Worm (Caenorhabditis elegans): ENCODE data around the gene F39C12.1.
A peak's percentile ranks its signal among the peaks of the same experiment; 100 is the strongest.

F39C12.1 gene

DNA sequence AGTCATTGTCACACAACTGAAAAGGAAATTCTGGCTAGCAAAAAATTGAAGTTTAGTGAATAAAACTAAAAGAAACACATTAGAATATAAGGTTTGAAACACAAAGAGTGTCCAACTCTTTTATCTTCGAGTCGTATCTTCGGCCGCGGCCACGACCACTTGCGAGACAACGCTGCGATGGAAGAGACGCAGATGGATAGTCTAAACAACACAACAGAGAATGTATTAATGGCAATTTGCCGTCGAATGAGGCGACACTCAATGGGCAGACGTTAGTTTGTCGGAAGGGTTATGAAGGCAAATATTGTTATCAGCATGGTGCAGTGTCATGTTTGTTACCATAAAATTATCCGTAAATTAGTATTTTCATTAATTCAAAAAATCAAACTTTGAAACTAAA is at the start of gene F39C12.1:
Gene F39C12.1, minus strand, starts transcription at position 136 of the 400 bp plus-strand sequence.
- TF ChIP-seq egl-5 (tag; optimal IDR thresholded peaks at IDR 0.05) (peak; percentile 36), snpc-4 (tag; optimal IDR thresholded peaks at IDR 0.05) (no peak), unc-62 (GFP tag; optimal IDR thresholded peaks at IDR 0.05) (no peak), lin-15B (tag; optimal IDR thresholded peaks at IDR 0.05) (no peak), ama-1 (optimal IDR thresholded peaks at IDR 0.05) (no peak), nhr-23 (tag; optimal IDR thresholded peaks at IDR 0.05) (no peak), elt-1 (tag; optimal IDR thresholded peaks at IDR 0.05) (peak; percentile 63), mdl-1 (tag; optimal IDR thresholded peaks at IDR 0.05) (no peak), ztf-4 (tag; optimal IDR thresholded peaks at IDR 0.05) (no peak), elt-2 (tag; optimal IDR thresholded peaks at IDR 0.05) (peak; percentile 81), nhr-25 (tag; optimal IDR thresholded peaks at IDR 0.05) (peak; percentile 61), nhr-77 (tag; optimal IDR thresholded peaks at IDR 0.05) (no peak), daf-12 (tag; optimal IDR thresholded peaks at IDR 0.05) (no peak), eor-1 (tag; optimal IDR thresholded peaks at IDR 0.05) (no peak), ceh-82 (tag; optimal IDR thresholded peaks at IDR 0.05) (no peak), nhr-76 (tag; optimal IDR thresholded peaks at IDR 0.05) (no peak), fos-1 (tag; optimal IDR thresholded peaks at IDR 0.05) (no peak), hmg-11 (tag; optimal IDR thresholded peaks at IDR 0.05) (no peak), pqm-1 (tag; optimal IDR thresholded peaks at IDR 0.05) (peak; percentile 72), zag-1 (tag; optimal IDR thresholded peaks at IDR 0.05) (no peak), fkh-2 (tag; optimal IDR thresholded peaks at IDR 0.05) (no peak)

DNA sequence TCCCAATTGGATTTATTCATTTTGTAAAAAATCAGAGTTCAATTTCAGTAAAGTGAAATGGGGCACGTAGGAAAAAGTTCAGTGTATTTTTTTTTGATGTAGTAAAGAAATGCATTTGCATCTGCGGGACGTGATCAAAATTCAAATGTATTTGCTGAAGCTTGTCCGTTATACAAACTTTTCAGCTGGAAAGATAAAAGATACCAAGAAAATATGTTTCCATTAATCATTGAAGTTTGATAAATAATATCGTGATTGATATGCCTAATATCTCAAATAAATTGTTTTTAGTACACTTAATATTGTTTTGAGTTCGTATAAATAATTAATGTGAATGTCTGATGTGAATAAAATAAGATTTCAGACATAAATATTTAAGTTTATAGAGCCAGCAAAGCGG is 49.4 kb upstream of the F39C12.1 start:
- TF ChIP-seq pqm-1 (tag; optimal IDR thresholded peaks at IDR 0.05) (no peak), nhr-25 (tag; optimal IDR thresholded peaks at IDR 0.05) (no peak), ZK546.5 (tag; optimal IDR thresholded peaks at IDR 0.05) (no peak), egl-27 (tag; optimal IDR thresholded peaks at IDR 0.05) (no peak), ceh-28 (tag; optimal IDR thresholded peaks at IDR 0.05) (no peak), ceh-16 (tag; optimal IDR thresholded peaks at IDR 0.05) (no peak), snpc-4 (tag; optimal IDR thresholded peaks at IDR 0.05) (no peak), nhr-43 (tag; optimal IDR thresholded peaks at IDR 0.05; ENCODE audit: poor library complexity, severe bottlenecking) (no peak), hmg-11 (tag; optimal IDR thresholded peaks at IDR 0.05) (no peak), elt-2 (tag; optimal IDR thresholded peaks at IDR 0.05) (no peak), unc-39 (tag; optimal IDR thresholded peaks at IDR 0.05) (no peak), lsy-12 (tag; optimal IDR thresholded peaks at IDR 0.05) (no peak), elt-3 (tag; optimal IDR thresholded peaks at IDR 0.05) (no peak), nhr-12 (tag; optimal IDR thresholded peaks at IDR 0.05) (no peak), ztf-11 (tag; optimal IDR thresholded peaks at IDR 0.05) (no peak), lin-15B (tag; optimal IDR thresholded peaks at IDR 0.05) (no peak), ceh-82 (tag; optimal IDR thresholded peaks at IDR 0.05) (no peak), nhr-11 (tag; optimal IDR thresholded peaks at IDR 0.05) (no peak)

DNA sequence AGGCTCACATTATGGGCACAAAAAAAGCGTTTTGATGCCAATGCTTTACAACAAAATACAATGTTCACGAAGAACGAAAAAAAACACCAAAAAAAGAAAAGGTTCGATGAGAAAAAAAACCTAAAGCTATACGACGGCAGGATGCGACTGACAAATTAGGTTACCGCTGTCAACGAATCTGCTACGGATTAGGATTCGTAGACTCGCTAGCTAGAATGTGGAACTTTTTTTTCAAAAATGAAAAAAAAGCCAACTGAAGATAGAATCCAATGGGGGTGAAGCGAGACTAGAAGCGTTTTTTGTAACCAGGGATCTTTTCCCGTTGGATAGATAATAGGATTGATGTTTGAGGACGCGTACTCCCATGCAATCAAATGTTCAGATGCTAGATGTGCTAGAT is 49.0 kb upstream of the F39C12.1 start:
- TF ChIP-seq nhr-23 (tag; optimal IDR thresholded peaks at IDR 0.05) (no peak), fkh-10 (GFP tag; optimal IDR thresholded peaks at IDR 0.05) (peak; percentile 89), egl-5 (tag; optimal IDR thresholded peaks at IDR 0.05) (no peak), pha-4 (tag; optimal IDR thresholded peaks at IDR 0.05) (no peak)

DNA sequence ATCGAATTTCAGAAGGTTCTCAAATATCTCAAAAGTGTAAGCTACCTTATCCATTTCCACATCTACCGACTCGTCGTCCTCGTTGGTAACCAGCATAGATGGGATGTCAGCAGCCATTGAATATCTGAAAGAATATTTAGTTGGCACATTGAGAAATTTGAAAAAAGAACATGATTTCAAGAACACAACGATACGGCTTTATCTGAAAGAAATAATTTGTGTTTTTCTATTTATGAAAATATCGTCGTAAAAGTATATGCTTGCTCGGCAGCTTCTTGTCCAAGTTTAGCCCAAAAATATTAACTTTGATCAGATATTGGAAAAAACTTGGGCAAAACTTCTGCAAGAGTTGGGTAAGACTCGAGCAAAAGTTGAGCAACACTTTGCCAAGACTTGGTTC is 47.7 kb upstream of the F39C12.1 start, which contains the start of gene T07F12.4:
Gene T07F12.4, minus strand, starts transcription at position 130 of the 400 bp plus-strand sequence.
- no peak for TF ChIP-seq pqm-1 (tag; optimal IDR thresholded peaks at IDR 0.05)
- no peak for TF ChIP-seq ztf-11 (tag; optimal IDR thresholded peaks at IDR 0.05)

DNA sequence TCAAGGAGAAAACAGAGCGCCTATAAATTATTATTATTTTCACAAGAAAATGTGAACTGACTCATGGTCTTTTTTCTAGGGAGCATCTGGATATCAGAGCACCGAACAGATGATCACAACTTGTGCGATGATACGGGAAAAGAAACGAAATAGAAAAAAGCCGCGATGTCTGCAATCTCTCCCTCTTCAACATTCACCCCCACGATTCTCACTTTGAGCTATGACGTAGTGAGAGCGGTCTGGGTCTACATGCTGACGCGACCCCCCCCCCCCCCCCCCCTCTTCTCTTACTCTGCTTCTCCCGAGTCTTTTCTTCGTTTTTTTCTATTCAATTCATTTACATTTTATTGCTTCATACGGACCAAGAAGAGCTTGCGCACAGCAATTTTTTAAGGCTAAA is 46.6 kb upstream of the F39C12.1 start:
- TF ChIP-seq nfya-1 (tag; optimal IDR thresholded peaks at IDR 0.05; ENCODE audit: insufficient read depth) (peak; percentile 38), pha-4 (tag; optimal IDR thresholded peaks at IDR 0.05) (peak; percentile 54), egl-27 (tag; optimal IDR thresholded peaks at IDR 0.05) (no peak), fkh-10 (GFP tag; optimal IDR thresholded peaks at IDR 0.05) (no peak), elt-2 (tag; optimal IDR thresholded peaks at IDR 0.05) (peak; percentile 52), hmg-11 (tag; optimal IDR thresholded peaks at IDR 0.05) (peak; percentile 44)

Data from whole organism, L3 larva.